Fruit fly (Drosophila melanogaster) whole organism, adult: ENCODE data around the gene KP78a.

Source experiments
- CG11617 ChIP-seq: fragments of 200-800 bp; sonication (Bioruptor generic); optimal IDR thresholded peaks from 2 replicates; lab custom pipeline; 2017; ENCODE audit warnings: mild to moderate bottlenecking, missing biosample characterization, missing genetic modification reagents, missing genetic modification characterization
- CG12768 ChIP-seq: fragments of 200-800 bp; sonication (Bioruptor generic); optimal IDR thresholded peaks from 2 replicates; lab custom pipeline; 2017; ENCODE audit warnings: missing biosample characterization, missing genetic modification characterization, mild to moderate bottlenecking, moderate library complexity, missing genetic modification reagents
- CG1620 ChIP-seq: fragments of 200-800 bp; sonication (Bioruptor generic); optimal IDR thresholded peaks from 2 replicates; lab custom pipeline; 2016; ENCODE audit warnings: missing biosample characterization, missing genetic modification characterization
- Clk ChIP-seq: fragments of 200-800 bp; sonication (Bioruptor generic); optimal IDR thresholded peaks from 2 replicates; lab custom pipeline; 2017; ENCODE audit warnings: missing biosample characterization, missing genetic modification characterization
- Crg-1 ChIP-seq: fragments of 200-800 bp; sonication (Bioruptor generic); optimal IDR thresholded peaks from 2 replicates; lab custom pipeline; 2016; ENCODE audit warnings: missing biosample characterization, missing genetic modification characterization
- Mnt ChIP-seq: fragments of 200-800 bp; sonication (Bioruptor generic); optimal IDR thresholded peaks from 2 replicates; lab custom pipeline; 2016; ENCODE audit warnings: missing biosample characterization, mild to moderate bottlenecking, missing genetic modification characterization
- bab1 ChIP-seq: fragments of 200-800 bp; sonication (Bioruptor generic); optimal IDR thresholded peaks from 3 replicates; lab custom pipeline; 2019; ENCODE audit warnings: missing biosample characterization, mild to moderate bottlenecking, missing genetic modification characterization, moderate library complexity
- cic ChIP-seq: fragments of 200-800 bp; sonication (Bioruptor generic); optimal IDR thresholded peaks from 2 replicates; lab custom pipeline; 2017; ENCODE audit warnings: missing biosample characterization, mild to moderate bottlenecking, missing genetic modification characterization, moderate library complexity
- cnc ChIP-seq, 2 experiments: fragments of >200 bp; optimal IDR thresholded peaks; 2 replicates each; lab custom pipeline; 2017
- kay ChIP-seq: fragments of 200-800 bp; sonication (Bioruptor generic); peaks from one replicate; lab custom pipeline; 2016; ENCODE audit warnings: missing biosample characterization, missing genetic modification characterization, borderline replicate concordance
- ovo ChIP-seq: fragments of 200-800 bp; sonication (Bioruptor generic); optimal IDR thresholded peaks from 2 replicates; lab custom pipeline; 2016; ENCODE audit warnings: missing biosample characterization, missing genetic modification characterization
- pad ChIP-seq: fragments of 200-800 bp; sonication (Bioruptor generic); optimal IDR thresholded peaks from 3 replicates; lab custom pipeline; 2017; ENCODE audit warnings: missing biosample characterization, missing genetic modification characterization, mild to moderate bottlenecking, moderate library complexity, missing genetic modification reagents
- tj ChIP-seq: fragments of 200-800 bp; sonication (Bioruptor generic); optimal IDR thresholded peaks from 3 replicates; lab custom pipeline; 2017; ENCODE audit warnings: missing biosample characterization, mild to moderate bottlenecking, missing genetic modification characterization, moderate library complexity
- toe ChIP-seq: fragments of 200-800 bp; sonication (Bioruptor generic); optimal IDR thresholded peaks from 2 replicates; lab custom pipeline; 2016; ENCODE audit warnings: missing biosample characterization, missing genetic modification characterization

DNA sequence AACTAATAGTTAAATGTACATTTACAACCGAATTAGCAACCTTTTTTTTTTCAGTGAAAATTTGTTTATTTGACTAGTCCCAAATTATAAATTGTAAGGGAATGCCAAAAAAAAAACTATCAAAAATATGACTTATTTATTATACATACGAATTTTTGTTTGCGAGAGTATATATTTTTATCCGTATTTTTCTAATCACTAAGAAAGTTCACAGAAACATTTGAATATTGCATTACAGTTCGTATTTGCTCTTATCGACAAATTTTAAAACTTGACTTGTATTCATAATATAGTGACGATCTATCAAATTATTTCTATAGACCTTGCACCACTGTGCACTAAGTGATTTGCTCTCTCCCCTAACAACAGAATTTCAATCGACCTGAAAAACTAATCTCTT is 1.7 kb downstream of the KP78a start:
- TF ChIP-seq CG12768 (GFP tag; lab: Kevin White, UChicago) (no peak), ovo (GFP tag; lab: Kevin White, UChicago) (no peak), CG11617 (GFP tag; lab: Kevin White, UChicago) (no peak), Crg-1 (GFP tag; lab: Kevin White, UChicago) (no peak), cnc (optimal IDR thresholded peaks at IDR 0.05; lab: Kevin White, UChicago) (no peak), kay (no peak), Clk (GFP tag; lab: Kevin White, UChicago) (no peak), CG1620 (GFP tag; lab: Kevin White, UChicago) (no peak), tj (GFP tag; lab: Kevin White, UChicago) (no peak), Mnt (GFP tag; lab: Kevin White, UChicago) (no peak), toe (no peak), pad (no peak), cic (GFP tag; lab: Kevin White, UChicago) (no peak), bab1 (GFP tag; lab: Kevin White, UChicago) (no peak)
